Worm (Caenorhabditis elegans): ENCODE results near the gene pqn-2.

- no peak for TF ChIP-seq mdl-1 (tag; optimal IDR thresholded peaks at IDR 0.05)
- TF ChIP-seq ama-1 (optimal IDR thresholded peaks at IDR 0.05): no peak
- TF ChIP-seq unc-62 (GFP tag; optimal IDR thresholded peaks at IDR 0.05): no peak
- no peak for TF ChIP-seq snpc-4 (tag; optimal IDR thresholded peaks at IDR 0.05)
- no peak for TF ChIP-seq pha-4 (tag; optimal IDR thresholded peaks at IDR 0.05)
- TF ChIP-seq ZK546.5 (tag; optimal IDR thresholded peaks at IDR 0.05): no peak
- TF ChIP-seq elt-2 (tag; optimal IDR thresholded peaks at IDR 0.05): no peak
- no peak for TF ChIP-seq sea-2 (GFP tag; optimal IDR thresholded peaks at IDR 0.05)
- TF ChIP-seq nhr-237 (tag; optimal IDR thresholded peaks at IDR 0.05): no peak
- no peak for TF ChIP-seq hmg-11 (tag; optimal IDR thresholded peaks at IDR 0.05)
- TF ChIP-seq lsy-12 (tag; optimal IDR thresholded peaks at IDR 0.05): no peak
Measured at ce11 chrV:10393708-10394107, 11.5 kb downstream of the pqn-2 start.

Measured in whole organism, L3 larva.